Fruit fly (Drosophila melanogaster) whole organism, embryonic: ENCODE measurements around the gene sra.
A peak's percentile ranks its signal among the peaks of the same experiment; 100 is the strongest.

ENCODE experiments used
- CG13894 ChIP-seq: fragments of 200-800 bp; sonication (Bioruptor generic); optimal IDR thresholded peaks from 3 replicates; lab custom pipeline; 2018; ENCODE audit warnings: missing biosample characterization, mild to moderate bottlenecking, missing genetic modification characterization, moderate library complexity
- CG14965 ChIP-seq: fragments of 200-800 bp; sonication (Bioruptor generic); optimal IDR thresholded peaks from 2 replicates; lab custom pipeline; 2016; ENCODE audit warnings: missing biosample characterization, missing genetic modification characterization, borderline replicate concordance
- CG1603 ChIP-seq: fragments of 200-800 bp; sonication (Bioruptor generic); optimal IDR thresholded peaks from 2 replicates; lab custom pipeline; 2019; ENCODE audit warnings: missing biosample characterization, mild to moderate bottlenecking, missing genetic modification characterization, moderate library complexity
- CG16815 ChIP-seq: fragments of 200-800 bp; sonication (Bioruptor generic); optimal IDR thresholded peaks from 3 replicates; lab custom pipeline; 2017; ENCODE audit warnings: missing biosample characterization, mild to moderate bottlenecking, missing genetic modification characterization
- CG17359 ChIP-seq: fragments of 200-800 bp; sonication (Bioruptor generic); optimal IDR thresholded peaks from 3 replicates; lab custom pipeline; 2018; ENCODE audit warnings: missing biosample characterization, mild to moderate bottlenecking, missing genetic modification characterization, moderate library complexity
- CG17612 ChIP-seq: fragments of 200-800 bp; sonication (Bioruptor generic); IDR thresholded peaks from 2 replicates; pipeline ENCODE4 v1.3.6; 2022; ENCODE audit warnings: missing biosample characterization, missing genetic modification characterization
- CG17912 ChIP-seq: fragments of 200-800 bp; sonication (Bioruptor generic); optimal IDR thresholded peaks from 2 replicates; lab custom pipeline; 2018; ENCODE audit warnings: missing biosample characterization, mild to moderate bottlenecking, missing genetic modification characterization
- CG18262 ChIP-seq: fragments of 200-800 bp; optimal IDR thresholded peaks from 3 replicates; lab custom pipeline; 2019; ENCODE audit warnings: missing biosample characterization, mild to moderate bottlenecking, missing genetic modification characterization, moderate library complexity
- CG18619 ChIP-seq: fragments of 200-800 bp; sonication (Bioruptor generic); optimal IDR thresholded peaks from 3 replicates; lab custom pipeline; 2017; ENCODE audit warnings: missing biosample characterization, mild to moderate bottlenecking, missing genetic modification characterization
- CG30020 ChIP-seq: fragments of 200-800 bp; optimal IDR thresholded peaks from 2 replicates; lab custom pipeline; 2019; ENCODE audit warnings: missing biosample characterization, mild to moderate bottlenecking, missing genetic modification characterization, moderate library complexity
- CG3163 ChIP-seq: fragments of 200-800 bp; sonication (Bioruptor generic); optimal IDR thresholded peaks from 3 replicates; lab custom pipeline; 2016; ENCODE audit warnings: missing biosample characterization, missing genetic modification characterization
- CG32767 ChIP-seq: fragments of 200-800 bp; sonication (Bioruptor generic); IDR thresholded peaks from 2 replicates; pipeline ENCODE4 v1.3.6; 2022; ENCODE audit warnings: missing biosample characterization, missing genetic modification characterization
- CG6175 ChIP-seq: fragments of 200-800 bp; sonication (Bioruptor generic); IDR thresholded peaks from 3 replicates; pipeline ENCODE4 v1.3.6; 2022; ENCODE audit warnings: missing biosample characterization, missing genetic modification characterization
- CG6254 ChIP-seq: fragments of 200-800 bp; sonication (Bioruptor generic); optimal IDR thresholded peaks from 3 replicates; lab custom pipeline; 2017; ENCODE audit warnings: mild to moderate bottlenecking, missing biosample characterization, missing genetic modification reagents, missing genetic modification characterization
- CG9215 ChIP-seq: fragments of 200-800 bp; sonication (Bioruptor generic); IDR thresholded peaks from 2 replicates; pipeline ENCODE4 v1.3.6; 2022; ENCODE audit warnings: missing biosample characterization, missing genetic modification characterization
- CHES-1-like ChIP-seq: fragments of 200-800 bp; sonication (Bioruptor generic); optimal IDR thresholded peaks from 2 replicates; lab custom pipeline; 2016; ENCODE audit warnings: missing biosample characterization, missing genetic modification characterization
- Chrac-16 ChIP-seq: fragments of 200-800 bp; sonication (Bioruptor generic); optimal IDR thresholded peaks from 3 replicates; lab custom pipeline; 2016; ENCODE audit warnings: missing biosample characterization, missing genetic modification characterization
- Dip2 ChIP-seq: fragments of 200-800 bp; sonication (Bioruptor generic); IDR thresholded peaks from 2 replicates; pipeline ENCODE4 v1.3.6; 2022; ENCODE audit warnings: missing biosample characterization, missing genetic modification characterization
- Doc2 ChIP-seq: fragments of 200-800 bp; sonication (Bioruptor generic); IDR thresholded peaks from 2 replicates; pipeline ENCODE4 v1.3.6; 2022; ENCODE audit warnings: missing biosample characterization, missing genetic modification characterization
- Dp ChIP-seq: fragments of 200-800 bp; sonication (Bioruptor generic); optimal IDR thresholded peaks from 2 replicates; lab custom pipeline; 2018; ENCODE audit warnings: missing biosample characterization, mild to moderate bottlenecking, missing genetic modification characterization, moderate library complexity
- Gsc ChIP-seq: fragments of 200-800 bp; sonication (Bioruptor generic); IDR thresholded peaks from 2 replicates; pipeline ENCODE4 v1.3.6; 2022; ENCODE audit warnings: missing biosample characterization, missing genetic modification characterization
- H2.0 ChIP-seq: fragments of 200-800 bp; sonication (Bioruptor generic); IDR thresholded peaks from 2 replicates; pipeline ENCODE4 v1.3.6; 2022; ENCODE audit warnings: missing biosample characterization, missing genetic modification characterization
- Hr3 ChIP-seq: fragments of 200-800 bp; sonication (Bioruptor generic); optimal IDR thresholded peaks from 3 replicates; lab custom pipeline; 2016; ENCODE audit warnings: missing biosample characterization, missing genetic modification characterization
- Jarid2 ChIP-seq: fragments of 200-800 bp; sonication (Bioruptor generic); optimal IDR thresholded peaks from 3 replicates; lab custom pipeline; 2017; ENCODE audit warnings: mild to moderate bottlenecking, missing biosample characterization, missing genetic modification reagents, missing genetic modification characterization
- Nf-YC ChIP-seq: fragments of 200-800 bp; optimal IDR thresholded peaks from 3 replicates; lab custom pipeline; 2019; ENCODE audit warnings: missing biosample characterization, mild to moderate bottlenecking, missing genetic modification characterization, moderate library complexity
- Oaz ChIP-seq: fragments of 200-800 bp; sonication (Bioruptor generic); IDR thresholded peaks from 2 replicates; pipeline ENCODE4 v1.3.6; 2022; ENCODE audit warnings: missing biosample characterization, missing genetic modification characterization
- Opbp ChIP-seq: fragments of 200-800 bp; sonication (Bioruptor generic); IDR thresholded peaks from 3 replicates; pipeline ENCODE4 v1.3.6; 2022; ENCODE audit warnings: missing biosample characterization, missing genetic modification characterization; ENCODE audit not compliant: partially characterized antibody
- Pdp1 ChIP-seq, 2 experiments: fragments of 200-800 bp; sonication (Bioruptor generic); optimal IDR thresholded peaks; 3 replicates each; lab custom pipeline; 2016; ENCODE audit warnings: missing biosample characterization in 2 of 2, missing genetic modification characterization in 2 of 2, mild to moderate bottlenecking in 1 of 2, moderate library complexity in 1 of 2
- Sry-β ChIP-seq: fragments of 200-800 bp; sonication (Bioruptor generic); optimal IDR thresholded peaks from 2 replicates; lab custom pipeline; 2018; ENCODE audit warnings: missing biosample characterization, mild to moderate bottlenecking, missing genetic modification characterization, moderate library complexity
- Ssrp ChIP-seq: fragments of 200-800 bp; sonication (Bioruptor generic); optimal IDR thresholded peaks from 2 replicates; lab custom pipeline; 2018; ENCODE audit warnings: missing biosample characterization, mild to moderate bottlenecking, missing genetic modification characterization, moderate library complexity
- Taf1 ChIP-seq: fragments of 200-800 bp; sonication (Bioruptor generic); IDR thresholded peaks from 2 replicates; pipeline ENCODE4 v1.3.6; 2022; ENCODE audit warnings: missing biosample characterization, missing genetic modification characterization
- abd-A ChIP-seq: fragments of 200-800 bp; sonication (Bioruptor generic); optimal IDR thresholded peaks from 3 replicates; lab custom pipeline; 2019; ENCODE audit warnings: missing biosample characterization, mild to moderate bottlenecking, missing genetic modification characterization, moderate library complexity
- bcd ChIP-seq: fragments of 200-800 bp; sonication (Bioruptor generic); optimal IDR thresholded peaks from 2 replicates; lab custom pipeline; 2017; ENCODE audit warnings: missing biosample characterization, mild to moderate bottlenecking, missing genetic modification characterization
- cas ChIP-seq: fragments of 200-800 bp; sonication (Bioruptor generic); IDR thresholded peaks from 2 replicates; pipeline ENCODE4 v1.3.6; 2022; ENCODE audit warnings: missing biosample characterization, missing genetic modification characterization
- chn ChIP-seq: fragments of 200-800 bp; sonication (Bioruptor generic); optimal IDR thresholded peaks from 2 replicates; lab custom pipeline; 2016; ENCODE audit warnings: missing biosample characterization, missing genetic modification characterization
- ci ChIP-seq: fragments of 200-800 bp; sonication (Bioruptor generic); IDR thresholded peaks from 3 replicates; pipeline ENCODE4 v1.3.6; 2022; ENCODE audit warnings: missing biosample characterization, missing genetic modification characterization
- ems ChIP-seq: fragments of 200-800 bp; sonication (Bioruptor generic); optimal IDR thresholded peaks from 3 replicates; lab custom pipeline; 2016; ENCODE audit warnings: missing biosample characterization, missing genetic modification characterization
- en ChIP-seq: fragments of 200-800 bp; sonication (Bioruptor generic); optimal IDR thresholded peaks from 2 replicates; lab custom pipeline; 2016; ENCODE audit warnings: missing biosample characterization, missing genetic modification characterization
- ftz-f1 ChIP-seq: fragments of 200-800 bp; sonication (Bioruptor generic); optimal IDR thresholded peaks from 2 replicates; lab custom pipeline; 2016; ENCODE audit warnings: missing biosample characterization, missing genetic modification characterization
- gce ChIP-seq: fragments of 200-800 bp; sonication (Bioruptor generic); IDR thresholded peaks from 3 replicates; pipeline ENCODE4 v1.3.6; 2022; ENCODE audit warnings: missing biosample characterization, missing genetic modification characterization
- nmo ChIP-seq: fragments of 200-800 bp; sonication (Bioruptor generic); optimal IDR thresholded peaks from 2 replicates; lab custom pipeline; 2018; ENCODE audit warnings: missing biosample characterization, mild to moderate bottlenecking, missing genetic modification characterization, moderate library complexity
- p53 ChIP-seq: fragments of 200-800 bp; sonication (Bioruptor generic); optimal IDR thresholded peaks from 2 replicates; lab custom pipeline; 2016; ENCODE audit warnings: missing biosample characterization, missing genetic modification characterization
- peb ChIP-seq: fragments of 200-800 bp; sonication (Bioruptor generic); IDR thresholded peaks from 2 replicates; pipeline ENCODE4 v1.3.6; 2022; ENCODE audit warnings: missing biosample characterization, missing genetic modification characterization
- pnt ChIP-seq: fragments of 200-800 bp; sonication (Bioruptor generic); optimal IDR thresholded peaks from 3 replicates; lab custom pipeline; 2016; ENCODE audit warnings: missing biosample characterization, missing genetic modification characterization
- row ChIP-seq: fragments of 200-800 bp; sonication (Bioruptor generic); IDR thresholded peaks from 3 replicates; pipeline ENCODE4 v1.3.6; 2022; ENCODE audit warnings: missing biosample characterization, missing genetic modification characterization
- run ChIP-seq: fragments of 200-800 bp; sonication (Bioruptor generic); optimal IDR thresholded peaks from 3 replicates; lab custom pipeline; 2018; ENCODE audit warnings: missing biosample characterization, mild to moderate bottlenecking, missing genetic modification characterization
- sens ChIP-seq: fragments of 200-800 bp; sonication (Bioruptor generic); peaks from one replicate; lab custom pipeline; 2016; ENCODE audit warnings: missing biosample characterization, missing genetic modification characterization
- tio ChIP-seq: fragments of 200-800 bp; sonication (Bioruptor generic); optimal IDR thresholded peaks from 2 replicates; lab custom pipeline; 2017; ENCODE audit warnings: missing biosample characterization, missing genetic modification characterization, inconsistent platforms
- ttk ChIP-seq: fragments of 200-800 bp; sonication (Bioruptor generic); IDR thresholded peaks from 2 replicates; pipeline ENCODE4 v2.1.2; 2022; ENCODE audit warnings: missing biosample characterization, missing genetic modification characterization
- zf30C ChIP-seq: fragments of 200-800 bp; sonication (Bioruptor generic); optimal IDR thresholded peaks from 3 replicates; lab custom pipeline; 2018; ENCODE audit warnings: missing biosample characterization, mild to moderate bottlenecking, missing genetic modification characterization

The sra gene

dm6 chr3R:16214474-16215318 lies 27.9 kb downstream of the sra start (continued):
- peak; percentile 5; the same call in 1 of the 2 replicates for TF ChIP-seq H2.0
- no peak for TF ChIP-seq Taf1 (GFP tag; lab: Robert Waterston, UW)
- no peak; the same call in 1 of the 2 replicates for TF ChIP-seq ttk (GFP tag; lab: Robert Waterston, UW)
- TF ChIP-seq zf30C (GFP tag; lab: Kevin White, UChicago) = no peak
- no peak for TF ChIP-seq en (GFP tag; lab: Kevin White, UChicago)
- no peak for TF ChIP-seq CG14965 (GFP tag; lab: Kevin White, UChicago)
- peak; percentile 10 for TF ChIP-seq Ssrp (tag; lab: Kevin White, UChicago)
- no peak for TF ChIP-seq CG6175 (GFP tag; lab: Robert Waterston, UW)
- TF ChIP-seq CHES-1-like (GFP tag; lab: Kevin White, UChicago) = no peak
- TF ChIP-seq CG1603 = no peak
- TF ChIP-seq sens (GFP tag; lab: Kevin White, UChicago) = peak; percentile 60
- no peak for TF ChIP-seq cas (GFP tag; lab: Robert Waterston, UW)
- TF ChIP-seq CG16815 (GFP tag; lab: Kevin White, UChicago) = no peak
- no peak for TF ChIP-seq pnt (GFP tag; lab: Kevin White, UChicago)
- TF ChIP-seq tio = peak; percentile 55
- TF ChIP-seq Doc2 (GFP tag; lab: Robert Waterston, UW) = no peak
- peak; percentile 27 for TF ChIP-seq Nf-YC (tag; lab: Kevin White, UChicago)
- no peak for TF ChIP-seq peb (GFP tag; lab: Robert Waterston, UW)
- TF ChIP-seq Chrac-16 (GFP tag; lab: Kevin White, UChicago) = no peak
- TF ChIP-seq abd-A = peak; percentile 8
- TF ChIP-seq Hr3 = peak; percentile 34
- no peak for TF ChIP-seq Dp (GFP tag; lab: Kevin White, UChicago)
- no peak for TF ChIP-seq Sry-β (GFP tag; lab: Kevin White, UChicago)
- no peak for TF ChIP-seq Dip2 (GFP tag; lab: Robert Waterston, UW)
- peak; percentile 8 for TF ChIP-seq CG17359
- no peak; the same call in 2 of the 3 replicates for TF ChIP-seq ci
- TF ChIP-seq ems = no peak
- peak; percentile 49 for TF ChIP-seq CG18262 (tag; lab: Kevin White, UChicago)
- TF ChIP-seq bcd = peak; percentile 42
- no peak for TF ChIP-seq CG17912 (GFP tag; lab: Kevin White, UChicago)
- TF ChIP-seq gce (GFP tag; lab: Robert Waterston, UW) = no peak
- no peak for TF ChIP-seq p53 (GFP tag; lab: Kevin White, UChicago)
- TF ChIP-seq Oaz (GFP tag; lab: Robert Waterston, UW) = no peak
- TF ChIP-seq CG30020 (tag; lab: Kevin White, UChicago) = no peak
- no peak for TF ChIP-seq CG17612 (GFP tag; lab: Robert Waterston, UW)
- TF ChIP-seq nmo (GFP tag; lab: Kevin White, UChicago) = peak; percentile 42
- TF ChIP-seq Pdp1 (GFP tag; optimal IDR thresholded peaks at IDR 0.05; lab: Kevin White, UChicago) = peak in 1 of 2 experiments; percentile 16
- no peak for TF ChIP-seq Gsc (GFP tag; lab: Robert Waterston, UW)
- TF ChIP-seq run (tag; lab: Kevin White, UChicago) = no peak
- peak; percentile 16; the same call in 1 of the 3 replicates for TF ChIP-seq row (GFP tag; lab: Robert Waterston, UW)
- peak; percentile 64 for TF ChIP-seq CG18619
- no peak for TF ChIP-seq chn (GFP tag; lab: Kevin White, UChicago)
- TF ChIP-seq CG9215 (GFP tag; lab: Robert Waterston, UW) = no peak
- no peak for TF ChIP-seq CG3163
- no peak for TF ChIP-seq Opbp
- no peak for TF ChIP-seq CG6254
- no peak for TF ChIP-seq CG32767 (GFP tag; lab: Robert Waterston, UW)
- no peak for TF ChIP-seq ftz-f1 (GFP tag; lab: Kevin White, UChicago)
- no peak for TF ChIP-seq Jarid2 (GFP tag; lab: Kevin White, UChicago)
- TF ChIP-seq CG13894 (tag; lab: Kevin White, UChicago) = peak; percentile 71
